Worm (Caenorhabditis elegans) whole organism, L1 larva: ENCODE measurements around the gene frpr-11.

Experiments used
- aly-2 ChIP-seq: fragments of 150-350 bp; optimal IDR thresholded peaks from 2 replicates; lab custom pipeline; 2014; ENCODE audit warnings: missing biosample characterization, missing genetic modification characterization
- ama-1 ChIP-seq: fragments of 150-350 bp; optimal IDR thresholded peaks from 2 replicates; lab custom pipeline; 2014
- ceh-63 ChIP-seq: fragments of 200-800 bp; sonication (Bioruptor generic); optimal IDR thresholded peaks from 2 replicates; lab custom pipeline; 2018; ENCODE audit warnings: mild to moderate bottlenecking, missing genetic modification characterization, missing compliant biosample characterization
- ceh-90 ChIP-seq: sonication (generic microtip); optimal IDR thresholded peaks from 2 replicates; lab custom pipeline; 2016; ENCODE audit warnings: missing genetic modification characterization, missing compliant biosample characterization
- egl-27 ChIP-seq, 2 experiments: fragments of 150-350 bp in 1 of 2; sonication (generic microtip); optimal IDR thresholded peaks; 3 replicates each; lab custom pipeline; 2017 to 2018; ENCODE audit warnings: missing biosample characterization in 2 of 2, missing genetic modification characterization in 2 of 2, missing genetic modification reagents in 2 of 2
- lin-13 ChIP-seq: fragments of 150-350 bp; optimal IDR thresholded peaks from 2 replicates; lab custom pipeline; 2014; ENCODE audit warnings: missing biosample characterization, missing genetic modification reagents, missing genetic modification characterization
- lin-35 ChIP-seq, 2 experiments: fragments of 150-350 bp; optimal IDR thresholded peaks; 2 replicates each; lab custom pipeline; 2014; ENCODE audit warnings: missing biosample characterization in 2 of 2, missing genetic modification characterization in 2 of 2, missing genetic modification reagents in 2 of 2
- nhr-237 ChIP-seq: fragments of 150-350 bp; optimal IDR thresholded peaks from 2 replicates; lab custom pipeline; 2014; ENCODE audit warnings: missing biosample characterization, missing genetic modification characterization
- nhr-90 ChIP-seq: sonication (generic microtip); optimal IDR thresholded peaks from 2 replicates; lab custom pipeline; 2016; ENCODE audit warnings: mild to moderate bottlenecking, missing genetic modification characterization, missing compliant biosample characterization; ENCODE audit not compliant: poor library complexity
- pqm-1 ChIP-seq: sonication (generic microtip); optimal IDR thresholded peaks from 3 replicates; lab custom pipeline; 2017; ENCODE audit warnings: missing biosample characterization, missing genetic modification characterization
- snu-23 ChIP-seq: sonication (generic microtip); optimal IDR thresholded peaks from 2 replicates; lab custom pipeline; 2016; ENCODE audit warnings: missing genetic modification characterization, missing compliant biosample characterization
- sptf-1 ChIP-seq: fragments of 150-350 bp; optimal IDR thresholded peaks from 2 replicates; lab custom pipeline; 2014; ENCODE audit warnings: missing biosample characterization, missing genetic modification characterization
- unc-62 ChIP-seq: fragments of 150-350 bp; optimal IDR thresholded peaks from 2 replicates; lab custom pipeline; 2014; ENCODE audit warnings: missing biosample characterization, missing genetic modification reagents, missing genetic modification characterization

ce11 chrV:8940419-8940818 is 33.4 kb downstream of the frpr-11 start:
- TF ChIP-seq sptf-1 (tag; lab: Kevin White, UChicago) (no peak), aly-2 (tag; lab: Kevin White, UChicago) (no peak), ceh-90 (tag; lab: Kevin White, UChicago) (no peak), pqm-1 (tag; lab: Kevin White, UChicago) (no peak), nhr-237 (tag; lab: Kevin White, UChicago) (no peak), lin-13 (GFP tag; lab: Kevin White, UChicago) (no peak), unc-62 (GFP tag; lab: Kevin White, UChicago) (no peak), nhr-90 (tag; lab: Kevin White, UChicago) (no peak), ama-1 (lab: Kevin White, UChicago) (no peak), ceh-63 (no peak), snu-23 (GFP tag; lab: Kevin White, UChicago) (no peak), lin-35 (GFP tag; optimal IDR thresholded peaks at IDR 0.05; lab: Kevin White, UChicago) (no peak), egl-27 (tag; optimal IDR thresholded peaks at IDR 0.05; lab: Kevin White, UChicago) (no peak)
